Worm (Caenorhabditis elegans) whole organism, early embryonic: Measurements from ENCODE around the gene W01G7.4.

Experiments
- B0310.2 ChIP-seq: sonication (generic microtip); optimal IDR thresholded peaks from 2 replicates; lab custom pipeline; 2016; ENCODE audit warnings: mild to moderate bottlenecking, missing genetic modification characterization, missing compliant biosample characterization
- F13C5.2 ChIP-seq: sonication (generic microtip); optimal IDR thresholded peaks from 2 replicates; lab custom pipeline; 2017; ENCODE audit warnings: mild to moderate bottlenecking, missing genetic modification characterization, inconsistent platforms, missing compliant biosample characterization
- aly-1 ChIP-seq: sonication (generic microtip); optimal IDR thresholded peaks from 2 replicates; lab custom pipeline; 2016; ENCODE audit warnings: missing genetic modification characterization, missing compliant biosample characterization
- ama-1 ChIP-seq: fragments of 150-350 bp; optimal IDR thresholded peaks from 2 replicates; lab custom pipeline; 2014
- ceh-13 ChIP-seq: fragments of 200-800 bp; sonication (Bioruptor generic); optimal IDR thresholded peaks from 2 replicates; lab custom pipeline; 2018; ENCODE audit warnings: mild to moderate bottlenecking, missing genetic modification characterization, missing compliant biosample characterization
- ceh-36 ChIP-seq: sonication (generic microtip); optimal IDR thresholded peaks from 2 replicates; lab custom pipeline; 2016; ENCODE audit warnings: missing genetic modification characterization, inconsistent platforms, missing compliant biosample characterization
- ets-7 ChIP-seq: sonication (generic microtip); optimal IDR thresholded peaks from 2 replicates; lab custom pipeline; 2016; ENCODE audit warnings: missing genotype, missing genetic modification characterization, missing compliant biosample characterization
- flt-1 ChIP-seq: fragments of 200-800 bp; sonication (Bioruptor generic); IDR thresholded peaks from 2 replicates; pipeline ENCODE4 v1.3.6; 2022; ENCODE audit warnings: missing genetic modification characterization, missing compliant biosample characterization
- hmbx-1 ChIP-seq: sonication (generic microtip); optimal IDR thresholded peaks from 2 replicates; lab custom pipeline; 2016; ENCODE audit warnings: mild to moderate bottlenecking, missing genetic modification characterization, missing compliant biosample characterization
- hmg-4 ChIP-seq: fragments of 200-800 bp; sonication (Bioruptor generic); optimal IDR thresholded peaks from 2 replicates; lab custom pipeline; 2018; ENCODE audit warnings: mild to moderate bottlenecking, missing genetic modification characterization, missing compliant biosample characterization
- hnd-1 ChIP-seq: sonication (generic microtip); optimal IDR thresholded peaks from 2 replicates; lab custom pipeline; 2016; ENCODE audit warnings: missing genetic modification characterization, missing compliant biosample characterization
- pes-1 ChIP-seq: fragments of 200-800 bp; sonication (Bioruptor generic); IDR thresholded peaks from 2 replicates; pipeline ENCODE4 v1.3.6; 2022; ENCODE audit warnings: missing genetic modification reagents, missing genetic modification characterization, missing compliant biosample characterization
- scrt-1 ChIP-seq: fragments of 200-800 bp; sonication (Bioruptor generic); IDR thresholded peaks from 2 replicates; pipeline ENCODE4 v1.3.6; 2022; ENCODE audit warnings: missing genetic modification characterization, missing compliant biosample characterization
- sea-1 ChIP-seq: fragments of 200-800 bp; sonication (Bioruptor generic); conservative IDR thresholded peaks from 2 replicates; pipeline ENCODE4 v1.3.6; 2022; ENCODE audit warnings: missing genetic modification characterization, missing compliant biosample characterization
- tbx-11 ChIP-seq: fragments of 200-800 bp; sonication (Bioruptor generic); IDR thresholded peaks from 2 replicates; pipeline ENCODE4 v1.3.6; 2022; ENCODE audit warnings: missing genetic modification characterization, missing compliant biosample characterization
- tbx-37 ChIP-seq: fragments of 200-800 bp; sonication (Bioruptor generic); conservative IDR thresholded peaks from 2 replicates; pipeline ENCODE4 v1.3.6; 2022; ENCODE audit warnings: missing genetic modification reagents, missing genetic modification characterization, missing compliant biosample characterization
- tra-4 ChIP-seq: sonication (generic microtip); optimal IDR thresholded peaks from 2 replicates; lab custom pipeline; 2017; ENCODE audit warnings: missing genetic modification characterization, missing compliant biosample characterization

The W01G7.4 gene

DNA sequence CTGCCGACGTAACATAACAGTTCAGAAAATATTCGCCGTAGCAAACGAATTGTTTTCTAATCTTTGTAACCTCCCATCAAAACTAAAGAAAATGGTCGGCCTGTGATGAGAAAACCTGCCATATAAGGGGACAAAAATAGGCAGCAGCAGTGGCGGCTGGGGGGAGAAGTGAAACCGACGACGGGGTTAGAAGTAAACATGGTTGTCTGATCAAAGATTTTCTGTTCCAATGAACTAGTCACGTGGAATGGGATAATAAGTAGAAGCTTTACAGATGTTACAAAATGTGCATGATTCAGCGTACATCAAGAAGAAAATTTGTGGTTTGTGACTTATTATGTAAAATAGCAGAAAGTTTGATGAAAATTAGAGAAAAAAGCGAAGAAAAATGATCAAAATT is 15.3 kb upstream of the W01G7.4 start:
- TF ChIP-seq pes-1 (GFP tag; lab: Robert Waterston, UW): no peak
- no peak for TF ChIP-seq tbx-37 (GFP tag; lab: Robert Waterston, UW)
- no peak for TF ChIP-seq ets-7
- TF ChIP-seq hmbx-1 (tag; lab: Kevin White, UChicago): no peak
- no peak for TF ChIP-seq sea-1
- TF ChIP-seq scrt-1 (GFP tag; lab: Robert Waterston, UW): no peak
- no peak for TF ChIP-seq flt-1 (GFP tag; lab: Robert Waterston, UW)
- no peak for TF ChIP-seq aly-1
- no peak for TF ChIP-seq ama-1 (lab: Kevin White, UChicago)
- TF ChIP-seq tbx-11 (GFP tag; lab: Robert Waterston, UW): no peak
- TF ChIP-seq B0310.2 (tag; lab: Kevin White, UChicago): no peak
- no peak for TF ChIP-seq hmg-4
- TF ChIP-seq tra-4 (tag; lab: Kevin White, UChicago): no peak
- TF ChIP-seq ceh-13: no peak
- no peak for TF ChIP-seq ceh-36 (tag; lab: Kevin White, UChicago)
- TF ChIP-seq F13C5.2 (tag; lab: Kevin White, UChicago): no peak
- no peak for TF ChIP-seq hnd-1 (tag; lab: Kevin White, UChicago)

DNA sequence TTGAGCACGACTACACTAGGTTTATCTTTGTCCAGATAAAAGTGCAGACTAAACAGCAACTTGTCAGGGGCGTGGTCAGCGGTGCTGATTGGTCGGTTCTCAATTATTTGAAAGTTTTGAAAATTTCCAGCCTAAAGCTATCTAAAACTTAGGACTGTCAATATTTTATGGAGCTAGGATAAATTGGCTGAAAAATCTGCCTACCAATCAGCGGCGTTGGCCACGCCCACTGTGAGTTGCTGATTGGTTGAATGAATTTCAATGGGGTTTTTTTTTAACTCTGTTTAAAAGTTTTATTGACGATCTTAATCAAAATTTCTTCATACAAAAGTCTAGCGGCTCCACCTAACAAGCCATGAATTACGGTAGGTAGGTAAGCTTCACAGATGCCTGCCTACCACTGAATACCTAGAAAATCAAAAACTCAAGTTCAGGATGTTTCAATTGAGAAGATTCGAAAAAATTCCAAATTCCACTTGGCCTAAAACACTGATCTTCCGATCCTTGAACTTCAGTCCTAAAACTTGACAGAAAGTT is 14.5 kb upstream of the W01G7.4 start:
- no peak for TF ChIP-seq ceh-13
- no peak for TF ChIP-seq scrt-1 (GFP tag; lab: Robert Waterston, UW)
- no peak for TF ChIP-seq B0310.2 (tag; lab: Kevin White, UChicago)
- TF ChIP-seq ets-7: no peak
- TF ChIP-seq ceh-36 (tag; lab: Kevin White, UChicago): no peak
- no peak for TF ChIP-seq tra-4 (tag; lab: Kevin White, UChicago)
- TF ChIP-seq tbx-37 (GFP tag; lab: Robert Waterston, UW): no peak
- TF ChIP-seq hmg-4: no peak
- TF ChIP-seq tbx-11 (GFP tag; lab: Robert Waterston, UW): no peak

DNA sequence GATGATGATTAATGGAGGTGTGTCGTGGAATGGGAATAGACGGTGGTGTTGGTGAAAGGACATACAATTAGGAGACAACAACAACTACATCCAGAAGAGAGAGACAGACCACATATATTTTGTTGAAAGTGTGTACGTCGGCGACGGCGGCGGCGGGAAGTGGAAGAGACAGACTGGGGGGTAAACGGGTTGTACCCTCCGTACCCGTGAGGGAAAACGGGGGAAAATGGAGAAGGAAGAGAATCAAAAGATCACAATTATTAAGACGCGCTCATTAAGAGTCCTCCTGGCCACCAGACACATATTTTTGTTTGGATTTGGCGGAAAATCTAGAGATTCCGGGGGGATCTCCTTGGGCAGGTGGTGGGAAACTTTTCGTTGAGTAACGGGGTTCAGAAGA is 14.0 kb upstream of the W01G7.4 start:
- TF ChIP-seq hmg-4 (peak; percentile 14), ceh-36 (tag; lab: Kevin White, UChicago) (no peak)

DNA sequence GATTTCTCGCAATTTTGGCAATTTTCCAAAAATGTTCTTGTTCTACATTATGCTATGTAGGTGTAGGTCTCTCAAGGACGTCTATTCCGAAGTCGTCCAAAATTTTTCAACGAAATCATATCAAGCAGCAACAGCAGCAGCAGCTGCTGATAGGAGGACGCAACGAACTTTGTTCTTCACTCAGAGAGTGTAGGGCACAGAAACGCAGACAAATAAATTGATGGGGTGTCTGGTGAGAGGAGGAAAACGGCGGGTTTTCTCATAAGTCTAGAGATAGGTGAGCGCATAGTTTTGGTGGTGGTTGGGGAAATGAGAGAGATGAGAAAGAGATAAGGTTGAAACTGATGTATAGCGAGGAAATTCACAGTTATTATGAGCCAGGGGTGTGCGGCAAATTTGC is 11.4 kb upstream of the W01G7.4 start:
- TF ChIP-seq ceh-36 (tag; lab: Kevin White, UChicago): no peak
- no peak for TF ChIP-seq tbx-37 (GFP tag; lab: Robert Waterston, UW)

DNA sequence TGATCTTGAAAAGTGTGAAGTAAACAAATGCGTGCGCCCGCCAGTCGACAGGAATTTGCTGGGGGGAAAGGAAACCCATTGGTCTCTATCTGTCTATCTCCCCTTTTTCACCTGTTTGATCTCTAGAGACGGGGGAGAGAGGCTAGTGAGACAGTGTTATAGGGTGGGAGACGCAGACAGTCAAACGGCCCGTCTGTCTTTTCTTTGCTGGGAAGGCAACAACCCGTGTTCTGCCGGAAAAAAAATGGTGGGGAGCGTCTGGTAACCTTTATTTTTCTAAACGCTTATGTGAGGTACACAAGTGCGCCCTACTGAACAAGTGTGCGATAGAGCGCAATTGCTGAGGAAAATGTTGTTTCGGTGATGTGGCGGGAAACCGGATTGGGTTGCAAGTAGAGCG is 10.0 kb upstream of the W01G7.4 start:
- no peak for TF ChIP-seq scrt-1 (GFP tag; lab: Robert Waterston, UW)
- peak; percentile 73 for TF ChIP-seq hmg-4

DNA sequence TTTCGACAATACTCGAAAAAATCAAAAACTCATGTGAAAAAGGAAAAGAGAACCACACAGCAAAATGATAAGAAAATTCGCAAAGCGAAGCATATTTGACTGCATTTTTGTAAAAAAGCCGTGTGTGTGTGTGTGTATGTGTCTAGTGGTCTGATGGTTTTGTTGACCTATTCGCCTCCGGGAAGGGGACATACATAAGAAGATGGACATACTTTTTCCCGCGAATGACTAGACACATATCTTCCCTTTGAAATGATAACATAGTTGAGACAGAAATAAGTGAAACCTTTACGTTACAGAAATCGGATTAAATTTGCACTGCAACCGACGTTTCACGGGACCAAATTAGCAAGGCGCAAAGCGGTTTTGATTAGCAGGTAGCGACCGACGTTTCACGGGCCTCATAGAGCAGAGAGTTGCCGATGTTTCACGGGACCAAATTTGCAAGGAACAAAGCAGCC is 9.0 kb upstream of the W01G7.4 start:
- no peak for TF ChIP-seq scrt-1 (GFP tag; lab: Robert Waterston, UW)
- no peak for TF ChIP-seq tbx-37 (GFP tag; lab: Robert Waterston, UW)
- no peak for TF ChIP-seq hmg-4
- no peak for TF ChIP-seq ceh-13
- TF ChIP-seq pes-1 (GFP tag; lab: Robert Waterston, UW): no peak
- no peak for TF ChIP-seq aly-1
- TF ChIP-seq flt-1 (GFP tag; lab: Robert Waterston, UW): no peak
- no peak for TF ChIP-seq tbx-11 (GFP tag; lab: Robert Waterston, UW)
- no peak for TF ChIP-seq ama-1 (lab: Kevin White, UChicago)
- no peak for TF ChIP-seq hnd-1 (tag; lab: Kevin White, UChicago)

DNA sequence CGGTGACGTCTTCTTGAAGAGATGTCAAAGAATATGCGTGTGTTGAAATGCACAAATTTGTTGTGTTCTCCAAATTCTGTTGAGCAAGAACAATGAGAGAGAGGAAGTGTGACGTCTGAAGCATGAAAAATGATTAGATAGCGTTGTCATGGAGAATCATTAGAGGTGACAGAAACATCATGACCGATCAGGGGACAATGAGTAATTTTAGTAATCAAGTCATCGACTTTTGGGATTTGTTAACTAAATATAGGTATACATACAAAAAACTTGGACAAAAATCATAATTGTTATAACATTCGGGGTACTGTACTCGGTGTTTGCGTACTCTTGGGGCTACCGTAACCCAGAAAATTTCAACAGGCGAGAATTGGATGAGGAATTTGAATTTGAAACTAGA is 8.3 kb upstream of the W01G7.4 start, which contains the start of gene daf-5:
Gene daf-5, minus strand, starts transcription at position 101 of the 400 bp plus-strand sequence.
- TF ChIP-seq scrt-1 (GFP tag; lab: Robert Waterston, UW): no peak
- TF ChIP-seq tbx-37 (GFP tag; lab: Robert Waterston, UW): no peak
- no peak for TF ChIP-seq hnd-1 (tag; lab: Kevin White, UChicago)
- no peak for TF ChIP-seq hmg-4
- no peak for TF ChIP-seq tbx-11 (GFP tag; lab: Robert Waterston, UW)
- no peak for TF ChIP-seq sea-1
- no peak for TF ChIP-seq tra-4 (tag; lab: Kevin White, UChicago)
- no peak for TF ChIP-seq hmbx-1 (tag; lab: Kevin White, UChicago)
- no peak for TF ChIP-seq B0310.2 (tag; lab: Kevin White, UChicago)
- no peak for TF ChIP-seq pes-1 (GFP tag; lab: Robert Waterston, UW)
- TF ChIP-seq ceh-13: no peak
- no peak for TF ChIP-seq flt-1 (GFP tag; lab: Robert Waterston, UW)
- no peak for TF ChIP-seq aly-1
- no peak for TF ChIP-seq ama-1 (lab: Kevin White, UChicago)
- no peak for TF ChIP-seq ceh-36 (tag; lab: Kevin White, UChicago)
- no peak for TF ChIP-seq F13C5.2 (tag; lab: Kevin White, UChicago)
- no peak for TF ChIP-seq ets-7

DNA sequence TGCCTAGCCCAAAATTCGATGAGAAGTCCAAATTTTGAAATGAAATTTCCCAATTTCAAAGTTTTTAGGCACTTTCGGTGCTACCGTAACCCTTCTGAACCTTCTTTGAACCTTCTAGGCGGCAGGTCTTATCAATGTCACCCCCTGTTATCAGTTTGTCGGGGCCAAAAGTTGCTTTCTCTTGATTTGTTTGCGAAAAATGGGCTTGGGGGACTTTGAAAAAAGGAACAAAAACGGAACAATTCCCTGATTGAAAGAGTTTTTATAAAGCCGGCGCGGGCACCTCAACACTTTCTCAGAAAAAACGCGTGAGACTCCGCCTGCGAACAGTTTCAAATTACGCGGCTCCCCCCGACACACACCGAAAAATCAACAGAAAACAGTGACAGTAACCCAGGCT is 7.4 kb upstream of the W01G7.4 start:
- TF ChIP-seq ama-1 (lab: Kevin White, UChicago): no peak
- no peak for TF ChIP-seq tbx-37 (GFP tag; lab: Robert Waterston, UW)
- TF ChIP-seq ets-7: no peak

DNA sequence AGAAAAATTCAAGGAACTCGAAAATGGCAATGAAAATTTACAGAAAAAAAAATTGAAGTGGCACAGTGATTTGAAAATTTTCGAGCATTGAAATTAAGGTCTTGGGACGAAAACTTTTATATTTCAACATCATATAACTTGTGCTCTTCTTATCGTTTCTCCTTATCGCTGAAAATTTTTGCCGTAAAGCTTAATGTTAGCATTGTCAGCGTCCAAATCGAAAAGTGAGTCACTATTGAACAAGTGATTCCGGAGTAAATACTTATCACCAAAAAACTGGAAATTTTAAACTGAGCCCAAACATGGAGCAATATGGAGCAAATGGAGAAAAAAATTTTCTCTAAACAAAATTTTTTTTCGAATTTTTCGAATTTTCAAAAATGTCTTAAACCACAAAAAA is 4.8 kb upstream of the W01G7.4 start:
- TF ChIP-seq B0310.2 (tag; lab: Kevin White, UChicago): no peak
- TF ChIP-seq ceh-13: no peak
